Worm (Caenorhabditis elegans): ENCODE measurements around the gene ets-9.

ce11 chrX:4284470-4284869 is 5.0 kb downstream of the ets-9 start:
- TF ChIP-seq unc-62 (GFP tag; optimal IDR thresholded peaks at IDR 0.05) (no peak), K11D2.4 (GFP tag; IDR thresholded peaks at IDR 0.05) (no peak), pha-4 (tag; optimal IDR thresholded peaks at IDR 0.05) (no peak), lin-35 (GFP tag; optimal IDR thresholded peaks at IDR 0.05) (no peak), lsy-27 (tag; optimal IDR thresholded peaks at IDR 0.05; ENCODE audit: borderline replicate concordance, insufficient read depth) (no peak), ztf-6 (GFP tag; IDR thresholded peaks at IDR 0.05) (no peak), Y53G8AR.9 (GFP tag; conservative IDR thresholded peaks at IDR 0.05) (no peak), lin-40 (tag; optimal IDR thresholded peaks at IDR 0.05) (no peak), zfh-2 (GFP tag; conservative IDR thresholded peaks at IDR 0.05) (no peak), sptf-2 (GFP tag; optimal IDR thresholded peaks at IDR 0.05) (no peak), nhr-179 (tag; optimal IDR thresholded peaks at IDR 0.05) (no peak), tbp1 (GFP tag; optimal IDR thresholded peaks at IDR 0.05) (no peak), lir-1 (GFP tag; conservative IDR thresholded peaks at IDR 0.05) (no peak)

Measured in whole organism, young adult.